Worm (Caenorhabditis elegans): ENCODE results near the gene shn-1.

shn-1 gene

ce11 chrII:11383058-11383457 lies 7.7 kb downstream of the shn-1 start, which contains the start of the genes C33B4.5 and C33B4.4:
Gene C33B4.5, plus strand, starts transcription at chrII:11383327.
Gene C33B4.4, minus strand, starts transcription at chrII:11383442.
- TF ChIP-seq cog-1 (tag; optimal IDR thresholded peaks at IDR 0.05) (no peak), ref-1 (GFP tag; conservative IDR thresholded peaks at IDR 0.05) (no peak), tab-1 (GFP tag; IDR thresholded peaks at IDR 0.05) (no peak), T22C8.4 (GFP tag; IDR thresholded peaks at IDR 0.05) (no peak), klf-2 (GFP tag; conservative IDR thresholded peaks at IDR 0.05) (no peak), med-1 (GFP tag; optimal IDR thresholded peaks at IDR 0.05; ENCODE audit: insufficient read depth) (no peak), ztf-23 (GFP tag; IDR thresholded peaks at IDR 0.05) (no peak), ztf-29 (GFP tag; IDR thresholded peaks at IDR 0.05) (no peak), flt-1 (GFP tag; IDR thresholded peaks at IDR 0.05) (no peak)

- no peak for TF ChIP-seq ztf-29 (GFP tag; IDR thresholded peaks at IDR 0.05)
- TF ChIP-seq med-1 (GFP tag; optimal IDR thresholded peaks at IDR 0.05; ENCODE audit: insufficient read depth) = no peak
- TF ChIP-seq T22C8.4 (GFP tag; IDR thresholded peaks at IDR 0.05) = no peak
- TF ChIP-seq cog-1 (tag; optimal IDR thresholded peaks at IDR 0.05) = no peak
- no peak for TF ChIP-seq klf-2 (GFP tag; conservative IDR thresholded peaks at IDR 0.05)
- no peak for TF ChIP-seq ztf-23 (GFP tag; IDR thresholded peaks at IDR 0.05)
- TF ChIP-seq tab-1 (GFP tag; IDR thresholded peaks at IDR 0.05) = no peak
- no peak for TF ChIP-seq flt-1 (GFP tag; IDR thresholded peaks at IDR 0.05)
- no peak for TF ChIP-seq ref-1 (GFP tag; conservative IDR thresholded peaks at IDR 0.05)
Observed at ce11 chrII:11377700-11378099, 13.1 kb downstream of the shn-1 start.

- TF ChIP-seq med-1 (GFP tag; optimal IDR thresholded peaks at IDR 0.05; ENCODE audit: insufficient read depth) = no peak
Observed at ce11 chrII:11376598-11377108, 14.1 kb downstream of the shn-1 start.

- TF ChIP-seq ztf-29 (GFP tag; IDR thresholded peaks at IDR 0.05) (no peak), tab-1 (GFP tag; IDR thresholded peaks at IDR 0.05) (no peak), ztf-23 (GFP tag; IDR thresholded peaks at IDR 0.05) (no peak), ref-1 (GFP tag; conservative IDR thresholded peaks at IDR 0.05) (no peak), T22C8.4 (GFP tag; IDR thresholded peaks at IDR 0.05) (no peak), cog-1 (tag; optimal IDR thresholded peaks at IDR 0.05) (no peak), med-1 (GFP tag; optimal IDR thresholded peaks at IDR 0.05; ENCODE audit: insufficient read depth) (no peak)
Observed at ce11 chrII:11376026-11376425, 14.7 kb downstream of the shn-1 start.

- TF ChIP-seq cog-1 (tag; optimal IDR thresholded peaks at IDR 0.05) (no peak), ref-1 (GFP tag; conservative IDR thresholded peaks at IDR 0.05) (no peak), ztf-23 (GFP tag; IDR thresholded peaks at IDR 0.05) (no peak), med-1 (GFP tag; optimal IDR thresholded peaks at IDR 0.05; ENCODE audit: insufficient read depth) (no peak), flt-1 (GFP tag; IDR thresholded peaks at IDR 0.05) (no peak), ztf-29 (GFP tag; IDR thresholded peaks at IDR 0.05) (no peak), klf-2 (GFP tag; conservative IDR thresholded peaks at IDR 0.05) (no peak), tab-1 (GFP tag; IDR thresholded peaks at IDR 0.05) (no peak), T22C8.4 (GFP tag; IDR thresholded peaks at IDR 0.05) (no peak)
Observed at ce11 chrII:11371981-11372380, 18.8 kb downstream of the shn-1 start, which contains the start of gene C33B4.2. Gene C33B4.2, minus strand, starts transcription at chrII:11372145.

- no peak for TF ChIP-seq tab-1 (GFP tag; IDR thresholded peaks at IDR 0.05)
- no peak for TF ChIP-seq T22C8.4 (GFP tag; IDR thresholded peaks at IDR 0.05)
- TF ChIP-seq ztf-23 (GFP tag; IDR thresholded peaks at IDR 0.05) = no peak
- TF ChIP-seq ztf-29 (GFP tag; IDR thresholded peaks at IDR 0.05) = no peak
- TF ChIP-seq cog-1 (tag; optimal IDR thresholded peaks at IDR 0.05) = no peak
- TF ChIP-seq ref-1 (GFP tag; conservative IDR thresholded peaks at IDR 0.05) = no peak
- no peak for TF ChIP-seq flt-1 (GFP tag; IDR thresholded peaks at IDR 0.05)
- no peak for TF ChIP-seq med-1 (GFP tag; optimal IDR thresholded peaks at IDR 0.05; ENCODE audit: insufficient read depth)
- TF ChIP-seq klf-2 (GFP tag; conservative IDR thresholded peaks at IDR 0.05) = no peak
Observed at ce11 chrII:11361751-11362150, 29.0 kb downstream of the shn-1 start.

ce11 chrII:11353471-11353870 lies 37.3 kb downstream of the shn-1 start:
- TF ChIP-seq ref-1 (GFP tag; conservative IDR thresholded peaks at IDR 0.05) (no peak), tab-1 (GFP tag; IDR thresholded peaks at IDR 0.05) (no peak), cog-1 (tag; optimal IDR thresholded peaks at IDR 0.05) (no peak), T22C8.4 (GFP tag; IDR thresholded peaks at IDR 0.05) (no peak), klf-2 (GFP tag; conservative IDR thresholded peaks at IDR 0.05) (no peak), flt-1 (GFP tag; IDR thresholded peaks at IDR 0.05) (no peak), ztf-29 (GFP tag; IDR thresholded peaks at IDR 0.05) (no peak), med-1 (GFP tag; optimal IDR thresholded peaks at IDR 0.05; ENCODE audit: insufficient read depth) (no peak), ztf-23 (GFP tag; IDR thresholded peaks at IDR 0.05) (no peak)

ce11 chrII:11351599-11351998 lies 39.2 kb downstream of the shn-1 start, which contains the start of gene clh-2:
Gene clh-2, plus strand, starts transcription at chrII:11351899.
- TF ChIP-seq ztf-29 (GFP tag; IDR thresholded peaks at IDR 0.05) (no peak), tab-1 (GFP tag; IDR thresholded peaks at IDR 0.05) (no peak), flt-1 (GFP tag; IDR thresholded peaks at IDR 0.05) (no peak), cog-1 (tag; optimal IDR thresholded peaks at IDR 0.05) (no peak), med-1 (GFP tag; optimal IDR thresholded peaks at IDR 0.05; ENCODE audit: insufficient read depth) (no peak), ztf-23 (GFP tag; IDR thresholded peaks at IDR 0.05) (no peak), T22C8.4 (GFP tag; IDR thresholded peaks at IDR 0.05) (no peak), klf-2 (GFP tag; conservative IDR thresholded peaks at IDR 0.05) (no peak), ref-1 (GFP tag; conservative IDR thresholded peaks at IDR 0.05) (no peak)

- TF ChIP-seq cog-1 (tag; optimal IDR thresholded peaks at IDR 0.05) = no peak
- no peak for TF ChIP-seq klf-2 (GFP tag; conservative IDR thresholded peaks at IDR 0.05)
- TF ChIP-seq med-1 (GFP tag; optimal IDR thresholded peaks at IDR 0.05; ENCODE audit: insufficient read depth) = no peak
- TF ChIP-seq ref-1 (GFP tag; conservative IDR thresholded peaks at IDR 0.05) = no peak
- TF ChIP-seq ztf-23 (GFP tag; IDR thresholded peaks at IDR 0.05) = no peak
- TF ChIP-seq tab-1 (GFP tag; IDR thresholded peaks at IDR 0.05) = no peak
- TF ChIP-seq T22C8.4 (GFP tag; IDR thresholded peaks at IDR 0.05) = no peak
Observed at ce11 chrII:11349892-11350291, 40.9 kb downstream of the shn-1 start, which contains the start of gene dph-5. Gene dph-5, plus strand, starts transcription at chrII:11350192.

Data from whole organism, midembryonic.